Fruit fly (Drosophila melanogaster) whole organism, embryonic: Measurements from ENCODE around the gene Gr33a.

ENCODE experiments used
- Adf1 ChIP-seq: fragments of 200-800 bp; sonication (Bioruptor generic); IDR thresholded peaks from 2 replicates; pipeline ENCODE4 v1.3.6; 2022; ENCODE audit warnings: missing biosample characterization, missing genetic modification characterization
- Atf6 ChIP-seq: fragments of 200-800 bp; sonication (Bioruptor generic); IDR thresholded peaks from 2 replicates; pipeline ENCODE4 v1.3.6; 2022; ENCODE audit warnings: missing biosample characterization, missing genetic modification characterization
- BEAF-32 ChIP-seq: fragments of 200-800 bp; sonication (Bioruptor generic); optimal IDR thresholded peaks from 3 replicates; lab custom pipeline; 2017; ENCODE audit warnings: missing biosample characterization, missing genetic modification characterization, mild to moderate bottlenecking, moderate library complexity, missing genetic modification reagents
- BtbVII ChIP-seq: fragments of 200-800 bp; sonication (Bioruptor generic); optimal IDR thresholded peaks from 3 replicates; lab custom pipeline; 2017; ENCODE audit warnings: missing biosample characterization, mild to moderate bottlenecking, missing genetic modification characterization
- Bteb2 ChIP-seq: fragments of 200-800 bp; sonication (Bioruptor generic); optimal IDR thresholded peaks from 2 replicates; lab custom pipeline; 2016; ENCODE audit warnings: missing biosample characterization, missing genetic modification characterization
- CG11247 ChIP-seq: fragments of 200-800 bp; sonication (Bioruptor generic); IDR thresholded peaks from 2 replicates; pipeline ENCODE4 v1.3.6; 2022; ENCODE audit warnings: missing biosample characterization, missing genetic modification characterization
- CG11398 ChIP-seq: fragments of 200-800 bp; sonication (Bioruptor generic); optimal IDR thresholded peaks from 2 replicates; lab custom pipeline; 2016; ENCODE audit warnings: missing biosample characterization, missing genetic modification characterization
- CG12155 ChIP-seq: fragments of 200-800 bp; sonication (Bioruptor generic); optimal IDR thresholded peaks from 3 replicates; lab custom pipeline; 2016; ENCODE audit warnings: missing biosample characterization, missing genetic modification characterization
- CG12659 ChIP-seq: fragments of 200-800 bp; sonication (Bioruptor generic); optimal IDR thresholded peaks from 3 replicates; lab custom pipeline; 2017; ENCODE audit warnings: mild to moderate bottlenecking, missing biosample characterization, missing genetic modification reagents, missing genetic modification characterization
- CG13424 ChIP-seq: fragments of 200-800 bp; sonication (Bioruptor generic); optimal IDR thresholded peaks from 2 replicates; lab custom pipeline; 2019; ENCODE audit warnings: missing biosample characterization, mild to moderate bottlenecking, missing genetic modification characterization, moderate library complexity
- CG13894 ChIP-seq: fragments of 200-800 bp; sonication (Bioruptor generic); optimal IDR thresholded peaks from 3 replicates; lab custom pipeline; 2018; ENCODE audit warnings: missing biosample characterization, mild to moderate bottlenecking, missing genetic modification characterization, moderate library complexity
- CG14710 ChIP-seq: fragments of 200-800 bp; sonication (Bioruptor generic); optimal IDR thresholded peaks from 3 replicates; lab custom pipeline; 2019; ENCODE audit warnings: missing biosample characterization, mild to moderate bottlenecking, missing genetic modification characterization, moderate library complexity
- CG15514 ChIP-seq: fragments of 200-800 bp; sonication (Bioruptor generic); optimal IDR thresholded peaks from 3 replicates; lab custom pipeline; 2017; ENCODE audit warnings: missing biosample characterization, missing genetic modification characterization, mild to moderate bottlenecking, moderate library complexity, missing genetic modification reagents
- CG1603 ChIP-seq: fragments of 200-800 bp; sonication (Bioruptor generic); optimal IDR thresholded peaks from 2 replicates; lab custom pipeline; 2019; ENCODE audit warnings: missing biosample characterization, mild to moderate bottlenecking, missing genetic modification characterization, moderate library complexity
- CG31441 ChIP-seq: fragments of 200-800 bp; sonication (Bioruptor generic); IDR thresholded peaks from 2 replicates; pipeline ENCODE4 v1.3.6; 2022; ENCODE audit warnings: missing biosample characterization, missing genetic modification characterization
- CG34422 ChIP-seq: fragments of 200-800 bp; sonication (Bioruptor generic); IDR thresholded peaks from 3 replicates; pipeline ENCODE4 v1.3.6; 2022; ENCODE audit warnings: missing biosample characterization, missing genetic modification characterization
- CG42726 ChIP-seq: fragments of 200-800 bp; sonication (Bioruptor generic); IDR thresholded peaks from 2 replicates; pipeline ENCODE4 v1.3.6; 2022; ENCODE audit warnings: missing biosample characterization, missing genetic modification characterization; ENCODE audit not compliant: partially characterized antibody
- CG4360 ChIP-seq: fragments of 200-800 bp; sonication (Bioruptor generic); IDR thresholded peaks from 2 replicates; pipeline ENCODE4 v1.3.6; 2022; ENCODE audit warnings: missing biosample characterization, missing genetic modification characterization
- CG4617 ChIP-seq: fragments of 200-800 bp; sonication (Bioruptor generic); optimal IDR thresholded peaks from 3 replicates; lab custom pipeline; 2016; ENCODE audit warnings: missing biosample characterization, missing genetic modification characterization, borderline replicate concordance
- CG4707 ChIP-seq: fragments of 200-800 bp; sonication (Bioruptor generic); optimal IDR thresholded peaks from 2 replicates; lab custom pipeline; 2018; ENCODE audit warnings: missing biosample characterization, mild to moderate bottlenecking, missing genetic modification characterization, moderate library complexity
- CG8944 ChIP-seq: fragments of 200-800 bp; sonication (Bioruptor generic); optimal IDR thresholded peaks from 3 replicates; lab custom pipeline; 2016; ENCODE audit warnings: missing biosample characterization, missing genetic modification characterization
- CG9437 ChIP-seq: fragments of 200-800 bp; sonication (Bioruptor generic); optimal IDR thresholded peaks from 2 replicates; lab custom pipeline; 2018; ENCODE audit warnings: missing biosample characterization, mild to moderate bottlenecking, missing genetic modification characterization
- CG9876 ChIP-seq: fragments of 200-800 bp; sonication (Bioruptor generic); optimal IDR thresholded peaks from 2 replicates; lab custom pipeline; 2016; ENCODE audit warnings: missing biosample characterization, missing genetic modification characterization
- CHES-1-like ChIP-seq: fragments of 200-800 bp; sonication (Bioruptor generic); optimal IDR thresholded peaks from 2 replicates; lab custom pipeline; 2016; ENCODE audit warnings: missing biosample characterization, missing genetic modification characterization
- Drgx ChIP-seq: fragments of 200-800 bp; sonication (Bioruptor generic); IDR thresholded peaks from 2 replicates; pipeline ENCODE4 v1.3.6; 2022; ENCODE audit warnings: missing biosample characterization, missing genetic modification characterization
- Fer3 ChIP-seq: fragments of 200-800 bp; sonication (Bioruptor generic); optimal IDR thresholded peaks from 2 replicates; lab custom pipeline; 2018; ENCODE audit warnings: missing biosample characterization, mild to moderate bottlenecking, missing genetic modification characterization, moderate library complexity
- HLH3B ChIP-seq: fragments of 200-800 bp; sonication (Bioruptor generic); IDR thresholded peaks from 2 replicates; pipeline ENCODE4 v1.3.6; 2022; ENCODE audit warnings: missing biosample characterization, missing genetic modification characterization
- MESR4 ChIP-seq: fragments of 200-800 bp; sonication (Bioruptor generic); optimal IDR thresholded peaks from 2 replicates; lab custom pipeline; 2018; ENCODE audit warnings: missing biosample characterization, mild to moderate bottlenecking, missing genetic modification characterization, moderate library complexity
- Spps ChIP-seq: fragments of 200-800 bp; sonication (Bioruptor generic); optimal IDR thresholded peaks from 2 replicates; lab custom pipeline; 2018; ENCODE audit warnings: missing biosample characterization, mild to moderate bottlenecking, missing genetic modification characterization
- ac ChIP-seq: fragments of 200-800 bp; sonication (Bioruptor generic); optimal IDR thresholded peaks from 3 replicates; lab custom pipeline; 2017; ENCODE audit warnings: missing biosample characterization, mild to moderate bottlenecking, missing genetic modification characterization
- aop ChIP-seq: fragments of 200-800 bp; sonication (Bioruptor generic); IDR thresholded peaks from 2 replicates; pipeline ENCODE4 v1.3.6; 2022; ENCODE audit warnings: missing biosample characterization, missing genetic modification characterization
- ash1 ChIP-seq: fragments of 200-800 bp; sonication (Bioruptor generic); optimal IDR thresholded peaks from 2 replicates; lab custom pipeline; 2018; ENCODE audit warnings: missing biosample characterization, mild to moderate bottlenecking, missing genetic modification characterization
- az2 ChIP-seq: fragments of 200-800 bp; sonication (Bioruptor generic); optimal IDR thresholded peaks from 3 replicates; lab custom pipeline; 2016; ENCODE audit warnings: missing biosample characterization, missing genetic modification characterization
- bab2 ChIP-seq: fragments of 200-800 bp; sonication (Bioruptor generic); optimal IDR thresholded peaks from 2 replicates; lab custom pipeline; 2016; ENCODE audit warnings: missing biosample characterization, missing genetic modification characterization
- cad ChIP-seq: fragments of >200 bp; optimal IDR thresholded peaks from 2 replicates; lab custom pipeline; 2017; ENCODE audit warnings: missing biosample characterization, missing genetic modification characterization
- chif ChIP-seq, 2 experiments: fragments of 200-800 bp; sonication (Bioruptor generic); optimal IDR thresholded peaks; 3 replicates each; lab custom pipeline; 2016; ENCODE audit warnings: missing biosample characterization in 2 of 2, missing genetic modification characterization in 2 of 2
- corto ChIP-seq: fragments of 200-800 bp; sonication (Bioruptor generic); optimal IDR thresholded peaks from 2 replicates; lab custom pipeline; 2016; ENCODE audit warnings: missing biosample characterization, mild to moderate bottlenecking, missing genetic modification characterization, moderate library complexity
- crol ChIP-seq: fragments of 200-800 bp; sonication (Bioruptor generic); IDR thresholded peaks from 2 replicates; pipeline ENCODE4 v1.3.6; 2022; ENCODE audit warnings: missing biosample characterization, missing genetic modification characterization
- disco-r ChIP-seq: fragments of 200-800 bp; sonication (Bioruptor generic); optimal IDR thresholded peaks from 2 replicates; lab custom pipeline; 2016; ENCODE audit warnings: missing biosample characterization, missing genetic modification characterization
- exex ChIP-seq: fragments of 200-800 bp; sonication (Bioruptor generic); optimal IDR thresholded peaks from 4 replicates; lab custom pipeline; 2018; ENCODE audit warnings: missing biosample characterization, mild to moderate bottlenecking, missing genetic modification characterization, moderate library complexity
- eyg ChIP-seq: fragments of 200-800 bp; sonication (Bioruptor generic); optimal IDR thresholded peaks from 3 replicates; lab custom pipeline; 2016; ENCODE audit warnings: missing biosample characterization, missing genetic modification characterization
- fd96Cb ChIP-seq: fragments of 200-800 bp; sonication (Bioruptor generic); optimal IDR thresholded peaks from 2 replicates; lab custom pipeline; 2018; ENCODE audit warnings: missing biosample characterization, mild to moderate bottlenecking, missing genetic modification characterization, moderate library complexity
- grn ChIP-seq: fragments of 200-800 bp; sonication (Bioruptor generic); optimal IDR thresholded peaks from 3 replicates; lab custom pipeline; 2017; ENCODE audit warnings: missing biosample characterization, missing genetic modification characterization
- nom ChIP-seq: fragments of 200-800 bp; sonication (Bioruptor generic); optimal IDR thresholded peaks from 2 replicates; lab custom pipeline; 2017; ENCODE audit warnings: missing biosample characterization, missing genetic modification characterization, mild to moderate bottlenecking, moderate library complexity, missing genetic modification reagents
- pan ChIP-seq, 4 experiments: fragments of >200 bp in 3 of 4; fragments of 200-800 bp in 1 of 4; sonication (Bioruptor generic) in 1 of 4; optimal IDR thresholded peaks in 3 of 4; IDR thresholded peaks in 1 of 4; 2 replicates each; pipeline versions ENCODE4 v1.3.6 to Lab custom; 2017 to 2022; ENCODE audit warnings: missing biosample characterization in 2 of 4, missing genetic modification characterization in 2 of 4, mixed read lengths in 1 of 4
- prd ChIP-seq, 3 experiments: fragments of >200 bp in 2 of 3; fragments of 200-800 bp in 1 of 3; sonication (Bioruptor generic) in 1 of 3; optimal IDR thresholded peaks in 2 of 3; IDR thresholded peaks in 1 of 3; 2 replicates in 2 of 3; 3 replicates in 1 of 3; pipeline versions ENCODE4 v1.3.6 to Lab custom; 2017 to 2022; ENCODE audit warnings: missing biosample characterization in 1 of 3, missing genetic modification characterization in 1 of 3
- pum ChIP-seq: fragments of 200-800 bp; sonication (Bioruptor generic); optimal IDR thresholded peaks from 2 replicates; lab custom pipeline; 2016; ENCODE audit warnings: missing biosample characterization, missing genetic modification characterization
- slp2 ChIP-seq: fragments of 200-800 bp; sonication (Bioruptor generic); optimal IDR thresholded peaks from 2 replicates; lab custom pipeline; 2016; ENCODE audit warnings: missing biosample characterization, missing genetic modification characterization
- trem ChIP-seq: fragments of 200-800 bp; optimal IDR thresholded peaks from 3 replicates; lab custom pipeline; 2019; ENCODE audit warnings: missing biosample characterization, mild to moderate bottlenecking, missing genetic modification characterization, moderate library complexity
- wor ChIP-seq: fragments of 200-800 bp; sonication (Bioruptor generic); IDR thresholded peaks from 2 replicates; pipeline ENCODE4 v1.3.6; 2022; ENCODE audit warnings: missing biosample characterization, missing genetic modification characterization

Gene Gr33a

DNA sequence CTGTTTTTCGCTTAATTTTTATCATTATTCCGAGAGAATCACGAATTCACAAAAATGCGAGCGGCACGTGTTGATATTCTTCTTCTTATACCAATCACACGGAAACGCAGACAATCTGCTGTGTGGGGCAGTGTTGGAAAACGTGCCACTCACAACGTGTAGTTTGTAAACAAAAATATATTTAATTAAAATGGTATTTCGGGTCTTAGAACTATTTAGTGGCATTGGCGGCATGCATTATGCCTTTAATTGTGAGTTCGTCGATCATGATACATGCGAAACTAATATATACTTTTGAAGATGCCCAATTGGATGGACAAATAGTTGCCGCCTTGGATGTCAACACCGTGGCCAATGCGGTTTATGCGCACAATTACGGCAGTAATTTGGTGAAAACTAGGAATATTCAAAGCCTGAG, 41.4 kb upstream of the Gr33a start, which contains the start of the genes CG6712 and Mt2 (continued):
- TF ChIP-seq CG8944 (GFP tag; lab: Kevin White, UChicago) (no peak), CG9876 (GFP tag; lab: Kevin White, UChicago) (no peak), CG15514 (GFP tag; lab: Kevin White, UChicago) (peak; percentile 8), wor (GFP tag; lab: Robert Waterston, UW) (no peak), CG9437 (GFP tag; lab: Kevin White, UChicago) (no peak), Atf6 (GFP tag; lab: Robert Waterston, UW) (no peak), CG31441 (GFP tag; lab: Robert Waterston, UW) (no peak), disco-r (GFP tag; lab: Kevin White, UChicago) (no peak), BtbVII (GFP tag; lab: Kevin White, UChicago) (no peak), crol (GFP tag; lab: Robert Waterston, UW) (no peak), pum (GFP tag; lab: Kevin White, UChicago) (no peak), ac (GFP tag; lab: Kevin White, UChicago) (no peak), Bteb2 (GFP tag; lab: Kevin White, UChicago) (no peak), grn (GFP tag; lab: Kevin White, UChicago) (no peak), slp2 (no peak), aop (GFP tag; lab: Robert Waterston, UW) (no peak), pan (optimal IDR thresholded peaks at IDR 0.05; lab: Kevin White, UChicago) (no peak), pan (GFP tag; optimal IDR thresholded peaks at IDR 0.05 in 1 of 2, IDR thresholded peaks at IDR 0.05 in 1 of 2) (no peak), CG1603 (peak; percentile 26), CHES-1-like (GFP tag; lab: Kevin White, UChicago) (peak; percentile 1), CG12659 (GFP tag; lab: Kevin White, UChicago) (peak; percentile 42), exex (tag; lab: Kevin White, UChicago) (no peak), CG14710 (tag; lab: Kevin White, UChicago) (peak; percentile 63), BEAF-32 (GFP tag; lab: Kevin White, UChicago) (peak; percentile 24), cad (no peak), prd (optimal IDR thresholded peaks at IDR 0.05; lab: Kevin White, UChicago) (no peak), prd (GFP tag; IDR thresholded peaks at IDR 0.05; lab: Robert Waterston, UW) (peak; percentile 50), trem (tag; lab: Kevin White, UChicago) (peak; percentile 0), eyg (GFP tag; lab: Kevin White, UChicago) (no peak), MESR4 (GFP tag; lab: Kevin White, UChicago) (peak; percentile 71), bab2 (no peak), fd96Cb (tag; lab: Kevin White, UChicago) (no peak), Spps (tag; lab: Kevin White, UChicago) (no peak), Adf1 (GFP tag; lab: Robert Waterston, UW) (no peak), CG13424 (tag; lab: Kevin White, UChicago) (no peak), CG4707 (GFP tag; lab: Kevin White, UChicago) (no peak), CG42726 (GFP tag; lab: Robert Waterston, UW) (no peak), Fer3 (tag; lab: Kevin White, UChicago) (no peak), CG12155 (no peak), HLH3B (GFP tag; lab: Robert Waterston, UW) (no peak), CG13894 (tag; lab: Kevin White, UChicago) (no peak), nom (GFP tag; lab: Kevin White, UChicago) (no peak), az2 (GFP tag; lab: Kevin White, UChicago) (no peak), CG11247 (peak; percentile 39; the same call in 1 of the 2 replicates), CG34422 (GFP tag; lab: Robert Waterston, UW) (peak; percentile 80; the same call in 1 of the 3 replicates), CG4617 (GFP tag; lab: Kevin White, UChicago) (peak; percentile 44), chif (GFP tag; optimal IDR thresholded peaks at IDR 0.05; lab: Kevin White, UChicago) (no peak), CG11398 (GFP tag; lab: Kevin White, UChicago) (no peak), corto (no peak), CG4360 (GFP tag; lab: Robert Waterston, UW) (no peak), Drgx (GFP tag; lab: Robert Waterston, UW) (no peak), ash1 (GFP tag; lab: Kevin White, UChicago) (no peak)
